Worm (Caenorhabditis elegans) whole organism, L3 larva: ENCODE data around the gene dsb-3.

Experiments used
- fos-1 ChIP-seq: fragments of 150-350 bp; optimal IDR thresholded peaks from 2 replicates; lab custom pipeline; 2014; ENCODE audit warnings: missing biosample characterization, missing genetic modification characterization
- lin-39 ChIP-seq: fragments of 150-350 bp; optimal IDR thresholded peaks from 2 replicates; lab custom pipeline; 2018; ENCODE audit warnings: missing biosample characterization, missing genetic modification reagents, missing genetic modification characterization
- lsy-12 ChIP-seq: sonication (generic microtip); optimal IDR thresholded peaks from 2 replicates; lab custom pipeline; 2016; ENCODE audit warnings: mild to moderate bottlenecking, missing genetic modification characterization, missing compliant biosample characterization
- mdl-1 ChIP-seq: fragments of 150-350 bp; optimal IDR thresholded peaks from 2 replicates; lab custom pipeline; 2014; ENCODE audit warnings: missing biosample characterization, missing genetic modification characterization
- nhr-237 ChIP-seq: fragments of 150-350 bp; optimal IDR thresholded peaks from 2 replicates; lab custom pipeline; 2014; ENCODE audit warnings: missing biosample characterization, missing genetic modification characterization
- nhr-76 ChIP-seq: fragments of 150-350 bp; sonication (generic microtip); optimal IDR thresholded peaks from 5 replicates; lab custom pipeline; 2014; ENCODE audit warnings: missing biosample characterization, missing genetic modification characterization
- snpc-4 ChIP-seq: fragments of 150-350 bp; optimal IDR thresholded peaks from 2 replicates; lab custom pipeline; 2014; ENCODE audit warnings: missing biosample characterization, missing genetic modification characterization
- unc-62 ChIP-seq: fragments of 150-350 bp; sonication (generic microtip); optimal IDR thresholded peaks from 4 replicates; lab custom pipeline; 2014; ENCODE audit warnings: missing biosample characterization, missing genetic modification reagents, missing genetic modification characterization

- TF ChIP-seq fos-1 (no peak), nhr-76 (tag; lab: Kevin White, UChicago) (no peak), mdl-1 (tag; lab: Kevin White, UChicago) (no peak), lsy-12 (tag; lab: Kevin White, UChicago) (no peak), snpc-4 (no peak), lin-39 (tag; lab: Kevin White, UChicago) (no peak), unc-62 (GFP tag; lab: Kevin White, UChicago) (no peak), nhr-237 (no peak)
Measured at ce11 chrIV:7763748-7764147, 4.3 kb upstream of the dsb-3 start, which contains the start of the genes C46A5.6 and C46A5.1.
